Fruit fly (Drosophila melanogaster) whole organism, embryonic: ENCODE measurements around the gene CG16953.

Source experiments
- Atf3 ChIP-seq: fragments of 200-800 bp; sonication (Bioruptor generic); optimal IDR thresholded peaks from 3 replicates; lab custom pipeline; 2016; ENCODE audit warnings: missing biosample characterization, missing genetic modification characterization
- Atf6 ChIP-seq: fragments of 200-800 bp; sonication (Bioruptor generic); IDR thresholded peaks from 2 replicates; pipeline ENCODE4 v1.3.6; 2022; ENCODE audit warnings: missing biosample characterization, missing genetic modification characterization
- Bteb2 ChIP-seq: fragments of 200-800 bp; sonication (Bioruptor generic); optimal IDR thresholded peaks from 2 replicates; lab custom pipeline; 2016; ENCODE audit warnings: missing biosample characterization, missing genetic modification characterization
- CG10209 ChIP-seq: fragments of 200-800 bp; sonication (Bioruptor generic); optimal IDR thresholded peaks from 3 replicates; lab custom pipeline; 2017; ENCODE audit warnings: missing biosample characterization, mild to moderate bottlenecking, missing genetic modification characterization, missing genetic modification reagents
- CG10431 ChIP-seq: fragments of 200-800 bp; sonication (Bioruptor generic); optimal IDR thresholded peaks from 3 replicates; lab custom pipeline; 2018; ENCODE audit warnings: missing biosample characterization, mild to moderate bottlenecking, missing genetic modification characterization
- CG11398 ChIP-seq: fragments of 200-800 bp; sonication (Bioruptor generic); optimal IDR thresholded peaks from 2 replicates; lab custom pipeline; 2016; ENCODE audit warnings: missing biosample characterization, missing genetic modification characterization
- CG11456 ChIP-seq: fragments of 200-800 bp; sonication (Bioruptor generic); IDR thresholded peaks from 3 replicates; pipeline ENCODE4 v1.3.6; 2022; ENCODE audit warnings: missing biosample characterization, missing genetic modification characterization
- CG11560 ChIP-seq: fragments of 200-800 bp; sonication (Bioruptor generic); IDR thresholded peaks from 3 replicates; pipeline ENCODE4 v1.3.6; 2022; ENCODE audit warnings: missing biosample characterization, missing genetic modification characterization
- CG12744 ChIP-seq: fragments of 200-800 bp; sonication (Bioruptor generic); optimal IDR thresholded peaks from 2 replicates; lab custom pipeline; 2016; ENCODE audit warnings: missing biosample characterization, missing genetic modification characterization
- CG13775 ChIP-seq: fragments of 200-800 bp; sonication (Bioruptor generic); optimal IDR thresholded peaks from 3 replicates; lab custom pipeline; 2017; ENCODE audit warnings: missing biosample characterization, mild to moderate bottlenecking, missing genetic modification characterization
- CG15479 ChIP-seq: fragments of 200-800 bp; sonication (Bioruptor generic); optimal IDR thresholded peaks from 3 replicates; lab custom pipeline; 2019; ENCODE audit warnings: missing biosample characterization, mild to moderate bottlenecking, missing genetic modification characterization, moderate library complexity
- CG16779 ChIP-seq: fragments of 200-800 bp; sonication (Bioruptor generic); IDR thresholded peaks from 2 replicates; pipeline ENCODE4 v1.3.6; 2022; ENCODE audit warnings: missing biosample characterization, missing genetic modification characterization
- CG2199 ChIP-seq: fragments of 200-800 bp; sonication (Bioruptor generic); IDR thresholded peaks from 3 replicates; pipeline ENCODE4 v1.3.6; 2022; ENCODE audit warnings: missing biosample characterization, missing genetic modification characterization
- CG3065 ChIP-seq: fragments of 200-800 bp; sonication (Bioruptor generic); optimal IDR thresholded peaks from 2 replicates; lab custom pipeline; 2016; ENCODE audit warnings: missing biosample characterization, missing genetic modification characterization
- CG3281 ChIP-seq: fragments of 200-800 bp; sonication (Bioruptor generic); optimal IDR thresholded peaks from 3 replicates; lab custom pipeline; 2017; ENCODE audit warnings: missing biosample characterization, mild to moderate bottlenecking, missing genetic modification characterization
- CG4730 ChIP-seq: fragments of 200-800 bp; sonication (Bioruptor generic); IDR thresholded peaks from 2 replicates; pipeline ENCODE4 v1.3.6; 2022; ENCODE audit warnings: missing biosample characterization, missing genetic modification characterization
- CG6272 ChIP-seq: fragments of 200-800 bp; sonication (Bioruptor generic); IDR thresholded peaks from 2 replicates; pipeline ENCODE4 v1.3.6; 2022; ENCODE audit warnings: missing biosample characterization, missing genetic modification characterization
- CG6654 ChIP-seq: fragments of 200-800 bp; sonication (Bioruptor generic); optimal IDR thresholded peaks from 2 replicates; lab custom pipeline; 2017; ENCODE audit warnings: missing biosample characterization, mild to moderate bottlenecking, missing genetic modification characterization
- CG8478 ChIP-seq: fragments of >200 bp; optimal IDR thresholded peaks from 2 replicates; lab custom pipeline; 2018
- CG8944 ChIP-seq: fragments of 200-800 bp; sonication (Bioruptor generic); optimal IDR thresholded peaks from 3 replicates; lab custom pipeline; 2016; ENCODE audit warnings: missing biosample characterization, missing genetic modification characterization
- CG9609 ChIP-seq: fragments of 200-800 bp; sonication (Bioruptor generic); optimal IDR thresholded peaks from 3 replicates; lab custom pipeline; 2016; ENCODE audit warnings: missing biosample characterization, missing genetic modification characterization
- CG9932 ChIP-seq: fragments of 200-800 bp; sonication (Bioruptor generic); IDR thresholded peaks from 2 replicates; pipeline ENCODE4 v1.3.6; 2022; ENCODE audit warnings: missing biosample characterization, missing genetic modification characterization
- Chrac-16 ChIP-seq: fragments of 200-800 bp; sonication (Bioruptor generic); optimal IDR thresholded peaks from 3 replicates; lab custom pipeline; 2016; ENCODE audit warnings: missing biosample characterization, missing genetic modification characterization
- Dek ChIP-seq: fragments of 200-800 bp; sonication (Bioruptor generic); optimal IDR thresholded peaks from 3 replicates; lab custom pipeline; 2019; ENCODE audit warnings: missing biosample characterization, mild to moderate bottlenecking, missing genetic modification characterization, moderate library complexity
- Doc2 ChIP-seq: fragments of 200-800 bp; sonication (Bioruptor generic); IDR thresholded peaks from 2 replicates; pipeline ENCODE4 v1.3.6; 2022; ENCODE audit warnings: missing biosample characterization, missing genetic modification characterization
- Drgx ChIP-seq: fragments of 200-800 bp; sonication (Bioruptor generic); IDR thresholded peaks from 2 replicates; pipeline ENCODE4 v1.3.6; 2022; ENCODE audit warnings: missing biosample characterization, missing genetic modification characterization
- E2f1 ChIP-seq: fragments of 200-800 bp; sonication (Bioruptor generic); IDR thresholded peaks from 2 replicates; pipeline ENCODE4 v1.3.6; 2022; ENCODE audit warnings: missing biosample characterization, missing genetic modification characterization
- Elba2 ChIP-seq: fragments of 200-800 bp; sonication (Bioruptor generic); optimal IDR thresholded peaks from 3 replicates; lab custom pipeline; 2016; ENCODE audit warnings: missing biosample characterization, missing genetic modification characterization
- Hr51 ChIP-seq, 2 experiments: fragments of 200-800 bp; sonication (Bioruptor generic); optimal IDR thresholded peaks; 2 replicates in 1 of 2; 3 replicates in 1 of 2; lab custom pipeline; 2016 to 2018; ENCODE audit warnings: missing biosample characterization in 2 of 2, missing genetic modification characterization in 2 of 2, mild to moderate bottlenecking in 1 of 2, moderate library complexity in 1 of 2
- Med ChIP-seq: fragments of 200-800 bp; sonication (Bioruptor generic); peaks from one replicate; lab custom pipeline; 2016; ENCODE audit warnings: missing biosample characterization, missing genetic modification characterization, mild to moderate bottlenecking, inconsistent platforms, moderate library complexity
- NC2α ChIP-seq: fragments of 200-800 bp; sonication (Bioruptor generic); optimal IDR thresholded peaks from 2 replicates; lab custom pipeline; 2016; ENCODE audit warnings: missing biosample characterization, missing genetic modification characterization
- Nf-YA ChIP-seq: fragments of 200-800 bp; sonication (Bioruptor generic); IDR thresholded peaks from 2 replicates; pipeline ENCODE4 v1.3.6; 2022; ENCODE audit warnings: missing biosample characterization, missing genetic modification characterization
- Opbp ChIP-seq: fragments of 200-800 bp; sonication (Bioruptor generic); IDR thresholded peaks from 3 replicates; pipeline ENCODE4 v1.3.6; 2022; ENCODE audit warnings: missing biosample characterization, missing genetic modification characterization; ENCODE audit not compliant: partially characterized antibody
- Sin3A ChIP-seq: fragments of >200 bp; optimal IDR thresholded peaks from 2 replicates; lab custom pipeline; 2018
- Sox100B ChIP-seq: fragments of 200-800 bp; sonication (Bioruptor generic); optimal IDR thresholded peaks from 3 replicates; lab custom pipeline; 2018; ENCODE audit warnings: missing biosample characterization, mild to moderate bottlenecking, missing genetic modification characterization
- Spps ChIP-seq: fragments of 200-800 bp; sonication (Bioruptor generic); optimal IDR thresholded peaks from 2 replicates; lab custom pipeline; 2018; ENCODE audit warnings: missing biosample characterization, mild to moderate bottlenecking, missing genetic modification characterization
- ab ChIP-seq: fragments of 200-800 bp; sonication (Bioruptor generic); optimal IDR thresholded peaks from 2 replicates; lab custom pipeline; 2016; ENCODE audit warnings: missing biosample characterization, missing genetic modification characterization
- bab2 ChIP-seq: fragments of 200-800 bp; sonication (Bioruptor generic); optimal IDR thresholded peaks from 2 replicates; lab custom pipeline; 2016; ENCODE audit warnings: missing biosample characterization, missing genetic modification characterization
- disco-r ChIP-seq: fragments of 200-800 bp; sonication (Bioruptor generic); optimal IDR thresholded peaks from 2 replicates; lab custom pipeline; 2016; ENCODE audit warnings: missing biosample characterization, missing genetic modification characterization
- eve ChIP-seq, 2 experiments: fragments of >200 bp; optimal IDR thresholded peaks; 2 replicates each; lab custom pipeline; 2017; ENCODE audit warnings: missing biosample characterization in 2 of 2, missing genetic modification characterization in 2 of 2
- fru ChIP-seq: fragments of >200 bp; optimal IDR thresholded peaks from 2 replicates; lab custom pipeline; 2017
- fu2 ChIP-seq: fragments of 200-800 bp; sonication (Bioruptor generic); optimal IDR thresholded peaks from 2 replicates; lab custom pipeline; 2016; ENCODE audit warnings: missing biosample characterization, missing genetic modification characterization
- gsb-n ChIP-seq: fragments of 200-800 bp; sonication (Bioruptor generic); optimal IDR thresholded peaks from 3 replicates; lab custom pipeline; 2018; ENCODE audit warnings: missing biosample characterization, mild to moderate bottlenecking, missing genetic modification characterization
- gt ChIP-seq: fragments of 200-800 bp; sonication (Bioruptor generic); IDR thresholded peaks from 2 replicates; pipeline ENCODE4 v1.3.6; 2022; ENCODE audit warnings: missing biosample characterization, missing genetic modification characterization
- kni ChIP-seq: fragments of 200-800 bp; sonication (Bioruptor generic); optimal IDR thresholded peaks from 3 replicates; lab custom pipeline; 2017; ENCODE audit warnings: mild to moderate bottlenecking, missing biosample characterization, missing genetic modification reagents, missing genetic modification characterization
- lmd ChIP-seq: fragments of 200-800 bp; sonication (Bioruptor generic); IDR thresholded peaks from 2 replicates; pipeline ENCODE4 v1.3.6; 2022; ENCODE audit warnings: missing biosample characterization, missing genetic modification characterization
- lola ChIP-seq, 3 experiments: fragments of >200 bp in 2 of 3; fragments of 200-800 bp in 1 of 3; sonication (Bioruptor generic) in 1 of 3; optimal IDR thresholded peaks; 2 replicates each; lab custom pipeline; 2017 to 2019; ENCODE audit warnings: missing biosample characterization in 3 of 3, missing genetic modification characterization in 3 of 3, mild to moderate bottlenecking in 1 of 3, moderate library complexity in 1 of 3
- nerfin-2 ChIP-seq: fragments of 200-800 bp; sonication (Bioruptor generic); IDR thresholded peaks from 2 replicates; pipeline ENCODE4 v1.3.6; 2022; ENCODE audit warnings: missing biosample characterization, missing genetic modification characterization; ENCODE audit not compliant: partially characterized antibody
- pita ChIP-seq: fragments of 200-800 bp; sonication (Bioruptor generic); optimal IDR thresholded peaks from 2 replicates; lab custom pipeline; 2017; ENCODE audit warnings: missing biosample characterization, mild to moderate bottlenecking, missing genetic modification characterization
- rib ChIP-seq: fragments of 200-800 bp; sonication (Bioruptor generic); IDR thresholded peaks from 2 replicates; pipeline ENCODE4 v1.3.6; 2022; ENCODE audit warnings: missing biosample characterization, missing genetic modification characterization
- slou ChIP-seq: fragments of 200-800 bp; sonication (Bioruptor generic); optimal IDR thresholded peaks from 3 replicates; lab custom pipeline; 2016; ENCODE audit warnings: missing biosample characterization, missing genetic modification characterization
- trh ChIP-seq: fragments of 200-800 bp; sonication (Bioruptor generic); optimal IDR thresholded peaks from 2 replicates; lab custom pipeline; 2016; ENCODE audit warnings: missing biosample characterization, missing genetic modification characterization
- zen2 ChIP-seq: fragments of 200-800 bp; sonication (Bioruptor generic); IDR thresholded peaks from 3 replicates; pipeline ENCODE4 v1.3.6; 2022; ENCODE audit warnings: missing biosample characterization, missing genetic modification characterization; ENCODE audit not compliant: partially characterized antibody

Gene CG16953

DNA sequence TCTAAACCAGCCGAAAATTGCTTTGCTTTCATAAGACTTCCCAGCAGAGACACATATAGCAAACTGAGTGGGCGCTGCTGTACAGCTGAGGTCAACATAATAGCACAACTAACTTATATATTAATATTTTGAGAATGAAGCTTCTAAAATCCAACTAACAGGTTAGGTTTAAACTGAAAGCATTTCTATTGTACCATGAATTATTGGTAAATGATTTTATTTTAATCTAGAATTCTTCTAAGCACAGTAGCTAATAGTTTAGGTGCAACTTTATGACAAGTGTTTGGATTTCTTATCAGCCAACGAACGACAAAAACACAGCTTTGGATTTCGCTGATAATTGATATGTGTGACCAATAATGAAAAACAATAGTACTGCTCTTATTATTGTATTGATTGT, 30.6 kb downstream of the CG16953 start (continued):
- no peak for TF ChIP-seq CG16779 (GFP tag; lab: Robert Waterston, UW)
- TF ChIP-seq Atf6 (GFP tag; lab: Robert Waterston, UW) = peak; percentile 78
- peak; percentile 47; the same call in 1 of the 3 replicates for TF ChIP-seq CG11560 (tag; lab: Robert Waterston, UW)
- peak; percentile 32 for TF ChIP-seq bab2 (GFP tag; lab: Kevin White, UChicago)
- TF ChIP-seq Sin3A = no peak
- TF ChIP-seq Sox100B (GFP tag; lab: Kevin White, UChicago) = peak; percentile 56
- no peak for TF ChIP-seq Chrac-16 (GFP tag; lab: Kevin White, UChicago)
- peak; percentile 14 for TF ChIP-seq slou
- no peak for TF ChIP-seq ab (GFP tag; lab: Kevin White, UChicago)
- no peak for TF ChIP-seq fru (lab: Kevin White, UChicago)
- no peak for TF ChIP-seq Spps (tag; lab: Kevin White, UChicago)
- no peak for TF ChIP-seq CG11398 (GFP tag; lab: Kevin White, UChicago)
- TF ChIP-seq lola (GFP tag; optimal IDR thresholded peaks at IDR 0.05; lab: Kevin White, UChicago) = no peak
- TF ChIP-seq CG6272 (GFP tag; lab: Robert Waterston, UW) = no peak
- TF ChIP-seq gt (GFP tag; lab: Robert Waterston, UW) = no peak
- TF ChIP-seq CG4730 (GFP tag; lab: Robert Waterston, UW) = peak; percentile 51
- TF ChIP-seq Dek (tag; lab: Kevin White, UChicago) = peak; percentile 41
- TF ChIP-seq CG9932 = peak; percentile 60
- TF ChIP-seq CG2199 (GFP tag; lab: Robert Waterston, UW) = no peak
- TF ChIP-seq gsb-n (tag; lab: Kevin White, UChicago) = no peak
- no peak for TF ChIP-seq Atf3 (GFP tag; lab: Kevin White, UChicago)
- no peak for TF ChIP-seq Hr51 (GFP tag; optimal IDR thresholded peaks at IDR 0.05; lab: Kevin White, UChicago)
- no peak for TF ChIP-seq CG12744 (GFP tag; lab: Kevin White, UChicago)
- TF ChIP-seq fu2 = no peak
- no peak for TF ChIP-seq nerfin-2
- peak; percentile 58 for TF ChIP-seq lmd
- no peak for TF ChIP-seq pita
- peak; percentile 33; the same call in 1 of the 2 replicates for TF ChIP-seq Drgx (GFP tag; lab: Robert Waterston, UW)
- TF ChIP-seq trh (GFP tag; lab: Kevin White, UChicago) = no peak
- TF ChIP-seq Nf-YA (GFP tag; lab: Robert Waterston, UW) = no peak
- TF ChIP-seq eve (GFP tag; optimal IDR thresholded peaks at IDR 0.05; lab: Kevin White, UChicago) = no peak
- peak; percentile 71 for TF ChIP-seq E2f1 (GFP tag; lab: Robert Waterston, UW)
- no peak for TF ChIP-seq CG9609 (GFP tag; lab: Kevin White, UChicago)
- no peak for TF ChIP-seq Opbp
- TF ChIP-seq CG15479 = no peak
- no peak; the same call in 1 of the 2 replicates for TF ChIP-seq rib (GFP tag; lab: Robert Waterston, UW)
- no peak for TF ChIP-seq disco-r (GFP tag; lab: Kevin White, UChicago)
- TF ChIP-seq CG6654 (GFP tag; lab: Kevin White, UChicago) = no peak
- TF ChIP-seq CG11456 (GFP tag; lab: Robert Waterston, UW) = no peak
- TF ChIP-seq Bteb2 (GFP tag; lab: Kevin White, UChicago) = no peak
- TF ChIP-seq CG10209 = no peak
- TF ChIP-seq CG3281 (GFP tag; lab: Kevin White, UChicago) = peak; percentile 80
- no peak for TF ChIP-seq kni (GFP tag; lab: Kevin White, UChicago)
- no peak for TF ChIP-seq NC2α (GFP tag; lab: Kevin White, UChicago)
- no peak for TF ChIP-seq Elba2 (GFP tag; lab: Kevin White, UChicago)
- no peak for TF ChIP-seq CG8944 (GFP tag; lab: Kevin White, UChicago)
- no peak for TF ChIP-seq CG13775 (GFP tag; lab: Kevin White, UChicago)
- no peak for TF ChIP-seq CG3065
- no peak for TF ChIP-seq CG8478 (lab: Kevin White, UChicago)
- TF ChIP-seq Doc2 (GFP tag; lab: Robert Waterston, UW) = no peak
- no peak for TF ChIP-seq CG10431 (GFP tag; lab: Kevin White, UChicago)
- no peak for TF ChIP-seq zen2 (GFP tag; lab: Robert Waterston, UW)
- peak; percentile 89 for TF ChIP-seq Med (GFP tag; lab: Kevin White, UChicago)
